Fruit fly (Drosophila melanogaster) whole organism, embryonic: ENCODE measurements around the gene sit.
A peak's percentile ranks its signal among the peaks of the same experiment; 100 is the strongest.

Experiments used
- CG10209 ChIP-seq: fragments of 200-800 bp; sonication (Bioruptor generic); optimal IDR thresholded peaks from 3 replicates; lab custom pipeline; 2017; ENCODE audit warnings: missing biosample characterization, mild to moderate bottlenecking, missing genetic modification characterization, missing genetic modification reagents
- CG1024 ChIP-seq: fragments of 200-800 bp; sonication (Bioruptor generic); IDR thresholded peaks from 2 replicates; pipeline ENCODE4 v1.3.6; 2022; ENCODE audit warnings: missing biosample characterization, missing genetic modification characterization
- CG10321 ChIP-seq: fragments of 200-800 bp; sonication (Bioruptor generic); IDR thresholded peaks from 2 replicates; pipeline ENCODE4 v1.3.6; 2022; ENCODE audit warnings: missing biosample characterization, missing genetic modification characterization
- CG11247 ChIP-seq: fragments of 200-800 bp; sonication (Bioruptor generic); IDR thresholded peaks from 2 replicates; pipeline ENCODE4 v1.3.6; 2022; ENCODE audit warnings: missing biosample characterization, missing genetic modification characterization
- CG11456 ChIP-seq: fragments of 200-800 bp; sonication (Bioruptor generic); IDR thresholded peaks from 3 replicates; pipeline ENCODE4 v1.3.6; 2022; ENCODE audit warnings: missing biosample characterization, missing genetic modification characterization
- CG11695 ChIP-seq: fragments of 200-800 bp; sonication (Bioruptor generic); IDR thresholded peaks from 3 replicates; pipeline ENCODE4 v1.3.6; 2022; ENCODE audit warnings: missing biosample characterization, missing genetic modification characterization
- CG11696 ChIP-seq: fragments of 200-800 bp; sonication (Bioruptor generic); IDR thresholded peaks from 2 replicates; pipeline ENCODE4 v1.3.6; 2022; ENCODE audit warnings: missing biosample characterization, missing genetic modification characterization
- CG12744 ChIP-seq: fragments of 200-800 bp; sonication (Bioruptor generic); optimal IDR thresholded peaks from 2 replicates; lab custom pipeline; 2016; ENCODE audit warnings: missing biosample characterization, missing genetic modification characterization
- CG13624 ChIP-seq: fragments of 200-800 bp; sonication (Bioruptor generic); optimal IDR thresholded peaks from 2 replicates; lab custom pipeline; 2016; ENCODE audit warnings: missing biosample characterization, missing genetic modification characterization
- CG14667 ChIP-seq: fragments of 200-800 bp; sonication (Bioruptor generic); IDR thresholded peaks from 2 replicates; pipeline ENCODE4 v1.3.6; 2022; ENCODE audit warnings: missing biosample characterization, missing genetic modification characterization
- CG17802 ChIP-seq: fragments of 200-800 bp; sonication (Bioruptor generic); optimal IDR thresholded peaks from 2 replicates; lab custom pipeline; 2018; ENCODE audit warnings: missing biosample characterization, mild to moderate bottlenecking, missing genetic modification characterization, moderate library complexity
- CG2712 ChIP-seq: fragments of 200-800 bp; optimal IDR thresholded peaks from 3 replicates; lab custom pipeline; 2019; ENCODE audit warnings: missing biosample characterization, mild to moderate bottlenecking, missing genetic modification characterization, moderate library complexity
- CG31388 ChIP-seq: fragments of 200-800 bp; sonication (Bioruptor generic); optimal IDR thresholded peaks from 2 replicates; lab custom pipeline; 2016; ENCODE audit warnings: missing biosample characterization, missing genetic modification characterization
- CG33213 ChIP-seq: fragments of 200-800 bp; sonication (Bioruptor generic); optimal IDR thresholded peaks from 3 replicates; lab custom pipeline; 2016; ENCODE audit warnings: missing biosample characterization, missing genetic modification characterization
- CG42726 ChIP-seq: fragments of 200-800 bp; sonication (Bioruptor generic); IDR thresholded peaks from 2 replicates; pipeline ENCODE4 v1.3.6; 2022; ENCODE audit warnings: missing biosample characterization, missing genetic modification characterization; ENCODE audit not compliant: partially characterized antibody
- CG43689 ChIP-seq: fragments of 200-800 bp; sonication (Bioruptor generic); IDR thresholded peaks from 2 replicates; pipeline ENCODE4 v1.3.6; 2022; ENCODE audit warnings: missing biosample characterization, missing genetic modification characterization
- CG6272 ChIP-seq: fragments of 200-800 bp; sonication (Bioruptor generic); IDR thresholded peaks from 2 replicates; pipeline ENCODE4 v1.3.6; 2022; ENCODE audit warnings: missing biosample characterization, missing genetic modification characterization
- CG6854 ChIP-seq: fragments of 200-800 bp; sonication (Bioruptor generic); optimal IDR thresholded peaks from 3 replicates; lab custom pipeline; 2017; ENCODE audit warnings: missing biosample characterization, mild to moderate bottlenecking, missing genetic modification characterization
- CG7556 ChIP-seq: fragments of 200-800 bp; sonication (Bioruptor generic); optimal IDR thresholded peaks from 2 replicates; lab custom pipeline; 2017; ENCODE audit warnings: missing biosample characterization, mild to moderate bottlenecking, missing genetic modification characterization
- CG7745 ChIP-seq: fragments of 200-800 bp; sonication (Bioruptor generic); optimal IDR thresholded peaks from 2 replicates; lab custom pipeline; 2018; ENCODE audit warnings: missing biosample characterization, mild to moderate bottlenecking, missing genetic modification characterization, moderate library complexity
- CG9215 ChIP-seq: fragments of 200-800 bp; sonication (Bioruptor generic); IDR thresholded peaks from 2 replicates; pipeline ENCODE4 v1.3.6; 2022; ENCODE audit warnings: missing biosample characterization, missing genetic modification characterization
- CG9876 ChIP-seq: fragments of 200-800 bp; sonication (Bioruptor generic); optimal IDR thresholded peaks from 2 replicates; lab custom pipeline; 2016; ENCODE audit warnings: missing biosample characterization, missing genetic modification characterization
- CoRest ChIP-seq: fragments of 200-800 bp; sonication (Bioruptor generic); optimal IDR thresholded peaks from 3 replicates; lab custom pipeline; 2018; ENCODE audit warnings: missing biosample characterization, mild to moderate bottlenecking, missing genetic modification characterization, moderate library complexity
- D19A ChIP-seq: fragments of 200-800 bp; optimal IDR thresholded peaks from 3 replicates; lab custom pipeline; 2019; ENCODE audit warnings: missing biosample characterization, mild to moderate bottlenecking, missing genetic modification characterization, moderate library complexity
- Dek ChIP-seq: fragments of 200-800 bp; sonication (Bioruptor generic); optimal IDR thresholded peaks from 3 replicates; lab custom pipeline; 2019; ENCODE audit warnings: missing biosample characterization, mild to moderate bottlenecking, missing genetic modification characterization, moderate library complexity
- Eip74EF ChIP-seq, 2 experiments: fragments of 200-800 bp in 1 of 2; fragments of >200 bp in 1 of 2; sonication (Bioruptor generic) in 1 of 2; optimal IDR thresholded peaks; 2 replicates each; lab custom pipeline; 2017 to 2019; ENCODE audit warnings: missing biosample characterization in 2 of 2, missing genetic modification characterization in 2 of 2, mild to moderate bottlenecking in 1 of 2, moderate library complexity in 1 of 2
- Fer1 ChIP-seq: fragments of 200-800 bp; sonication (Bioruptor generic); optimal IDR thresholded peaks from 2 replicates; lab custom pipeline; 2017; ENCODE audit warnings: missing biosample characterization, mild to moderate bottlenecking, missing genetic modification characterization
- Kr ChIP-seq: fragments of 200-800 bp; sonication (Bioruptor generic); optimal IDR thresholded peaks from 2 replicates; lab custom pipeline; 2017; ENCODE audit warnings: missing biosample characterization, mild to moderate bottlenecking, missing genetic modification characterization
- MTF-1 ChIP-seq: fragments of 200-800 bp; sonication (Bioruptor generic); optimal IDR thresholded peaks from 2 replicates; lab custom pipeline; 2018; ENCODE audit warnings: missing biosample characterization, mild to moderate bottlenecking, missing genetic modification characterization, borderline replicate concordance
- NC2β ChIP-seq: fragments of 200-800 bp; sonication (Bioruptor generic); optimal IDR thresholded peaks from 2 replicates; lab custom pipeline; 2016; ENCODE audit warnings: missing biosample characterization, missing genetic modification characterization
- Six4 ChIP-seq: fragments of 200-800 bp; sonication (Bioruptor generic); optimal IDR thresholded peaks from 2 replicates; lab custom pipeline; 2016; ENCODE audit warnings: missing biosample characterization, missing genetic modification characterization
- Spps ChIP-seq: fragments of 200-800 bp; sonication (Bioruptor generic); optimal IDR thresholded peaks from 2 replicates; lab custom pipeline; 2018; ENCODE audit warnings: missing biosample characterization, mild to moderate bottlenecking, missing genetic modification characterization
- Sry-δ ChIP-seq: fragments of 200-800 bp; sonication (Bioruptor generic); optimal IDR thresholded peaks from 2 replicates; lab custom pipeline; 2016; ENCODE audit warnings: missing biosample characterization, missing genetic modification characterization
- Vsx1 ChIP-seq: fragments of 200-800 bp; sonication (Bioruptor generic); optimal IDR thresholded peaks from 2 replicates; lab custom pipeline; 2017; ENCODE audit warnings: missing biosample characterization, mild to moderate bottlenecking, missing genetic modification characterization, missing genetic modification reagents
- al ChIP-seq: fragments of 200-800 bp; sonication (Bioruptor generic); IDR thresholded peaks from 2 replicates; pipeline ENCODE4 v1.3.6; 2022; ENCODE audit warnings: missing biosample characterization, missing genetic modification characterization
- ase ChIP-seq: fragments of 200-800 bp; sonication (Bioruptor generic); IDR thresholded peaks from 3 replicates; pipeline ENCODE4 v1.3.6; 2022; ENCODE audit warnings: missing biosample characterization, missing genetic modification characterization
- bcd ChIP-seq: fragments of 200-800 bp; sonication (Bioruptor generic); optimal IDR thresholded peaks from 2 replicates; lab custom pipeline; 2017; ENCODE audit warnings: missing biosample characterization, mild to moderate bottlenecking, missing genetic modification characterization
- dimm ChIP-seq: fragments of 200-800 bp; sonication (Bioruptor generic); IDR thresholded peaks from 2 replicates; pipeline ENCODE4 v1.3.6; 2022; ENCODE audit warnings: missing biosample characterization, missing genetic modification characterization
- ham ChIP-seq: fragments of 200-800 bp; sonication (Bioruptor generic); IDR thresholded peaks from 2 replicates; pipeline ENCODE4 v1.3.6; 2022; ENCODE audit warnings: missing biosample characterization, missing genetic modification characterization
- jumu ChIP-seq: fragments of 200-800 bp; sonication (Bioruptor generic); optimal IDR thresholded peaks from 3 replicates; lab custom pipeline; 2016; ENCODE audit warnings: missing biosample characterization, missing genetic modification characterization
- mld ChIP-seq: fragments of 200-800 bp; sonication (Bioruptor generic); IDR thresholded peaks from 3 replicates; pipeline ENCODE4 v1.3.6; 2022; ENCODE audit warnings: missing biosample characterization, missing genetic modification characterization; ENCODE audit not compliant: partially characterized antibody
- ranshi ChIP-seq: fragments of 200-800 bp; sonication (Bioruptor generic); IDR thresholded peaks from 2 replicates; pipeline ENCODE4 v1.3.6; 2022; ENCODE audit warnings: missing biosample characterization, missing genetic modification characterization
- seq ChIP-seq: fragments of 200-800 bp; sonication (Bioruptor generic); IDR thresholded peaks from 2 replicates; pipeline ENCODE4 v1.3.6; 2022; ENCODE audit warnings: missing biosample characterization, missing genetic modification characterization
- sima ChIP-seq: fragments of 200-800 bp; sonication (Bioruptor generic); optimal IDR thresholded peaks from 2 replicates; lab custom pipeline; 2016; ENCODE audit warnings: missing biosample characterization, missing genetic modification characterization
- sob ChIP-seq: fragments of 200-800 bp; sonication (Bioruptor generic); IDR thresholded peaks from 2 replicates; pipeline ENCODE4 v1.3.6; 2022; ENCODE audit warnings: missing biosample characterization, missing genetic modification characterization
- sqz ChIP-seq: fragments of 200-800 bp; sonication (Bioruptor generic); optimal IDR thresholded peaks from 3 replicates; lab custom pipeline; 2018; ENCODE audit warnings: missing biosample characterization, mild to moderate bottlenecking, missing genetic modification characterization
- tap ChIP-seq: fragments of 200-800 bp; optimal IDR thresholded peaks from 3 replicates; lab custom pipeline; 2019; ENCODE audit warnings: missing biosample characterization, mild to moderate bottlenecking, missing genetic modification characterization, moderate library complexity
- tgo ChIP-seq: fragments of 200-800 bp; sonication (Bioruptor generic); IDR thresholded peaks from 3 replicates; pipeline ENCODE4 v1.3.6; 2022; ENCODE audit warnings: missing biosample characterization, missing genetic modification characterization
- tup ChIP-seq: fragments of 200-800 bp; sonication (Bioruptor generic); optimal IDR thresholded peaks from 2 replicates; lab custom pipeline; 2016; ENCODE audit warnings: missing biosample characterization, mild to moderate bottlenecking, missing genetic modification characterization, moderate library complexity
- vfl ChIP-seq: fragments of 200-800 bp; sonication (Bioruptor generic); optimal IDR thresholded peaks from 2 replicates; lab custom pipeline; 2016; ENCODE audit warnings: missing biosample characterization, missing genetic modification characterization
- wdn ChIP-seq: fragments of 200-800 bp; sonication (Bioruptor generic); IDR thresholded peaks from 2 replicates; pipeline ENCODE4 v1.3.6; 2022; ENCODE audit warnings: missing biosample characterization, missing genetic modification characterization
- yki ChIP-seq: fragments of >200 bp; optimal IDR thresholded peaks from 3 replicates; lab custom pipeline; 2018

The sit gene

dm6 chr3R:22530305-22530704, 32.1 kb downstream of the sit start, which contains the start of gene CG33099 (continued):
- TF ChIP-seq CG42726 = peak; percentile 47; the same call in 1 of the 2 replicates
- no peak for TF ChIP-seq ase
- TF ChIP-seq Kr = no peak
- no peak for TF ChIP-seq CG9215
- TF ChIP-seq tgo (GFP tag; lab: Robert Waterston, UW) = no peak
- peak; percentile 38 for TF ChIP-seq Dek (tag; lab: Kevin White, UChicago)
- no peak for TF ChIP-seq CG17802 (tag; lab: Kevin White, UChicago)
- no peak for TF ChIP-seq yki (lab: Kevin White, UChicago)
- no peak for TF ChIP-seq CG6272
- peak; percentile 2 for TF ChIP-seq CG7556 (GFP tag; lab: Kevin White, UChicago)
- TF ChIP-seq CG6854 (GFP tag; lab: Kevin White, UChicago) = no peak
- no peak for TF ChIP-seq D19A (tag; lab: Kevin White, UChicago)
- TF ChIP-seq CG2712 (tag; lab: Kevin White, UChicago) = peak; percentile 25
- TF ChIP-seq Eip74EF (GFP tag; optimal IDR thresholded peaks at IDR 0.05; lab: Kevin White, UChicago) = no peak
- no peak for TF ChIP-seq tup (GFP tag; lab: Kevin White, UChicago)
- no peak for TF ChIP-seq CG13624 (GFP tag; lab: Kevin White, UChicago)
- no peak for TF ChIP-seq CG43689 (GFP tag; lab: Robert Waterston, UW)
- no peak for TF ChIP-seq jumu (GFP tag; lab: Kevin White, UChicago)
- TF ChIP-seq wdn (GFP tag; lab: Robert Waterston, UW) = no peak
- peak; percentile 35 for TF ChIP-seq sqz (GFP tag; lab: Kevin White, UChicago)
- no peak for TF ChIP-seq CG7745 (tag; lab: Kevin White, UChicago)
- TF ChIP-seq seq (GFP tag; lab: Robert Waterston, UW) = no peak
- peak; percentile 8 for TF ChIP-seq Sry-δ (GFP tag; lab: Kevin White, UChicago)
- peak; percentile 27; the same call in 1 of the 2 replicates for TF ChIP-seq CG1024
- TF ChIP-seq NC2β (GFP tag; lab: Kevin White, UChicago) = peak; percentile 31
- no peak for TF ChIP-seq ham (GFP tag; lab: Robert Waterston, UW)
- no peak for TF ChIP-seq CoRest (tag; lab: Kevin White, UChicago)
- TF ChIP-seq sima (GFP tag; lab: Kevin White, UChicago) = no peak
- no peak for TF ChIP-seq vfl
- no peak for TF ChIP-seq CG11696
- TF ChIP-seq bcd (GFP tag; lab: Kevin White, UChicago) = peak; percentile 11
- TF ChIP-seq MTF-1 (GFP tag; lab: Kevin White, UChicago) = peak; percentile 60
- no peak for TF ChIP-seq CG11247
- 0 out of 3 replicates have a peak, but pooled peaks have one; percentile 52 for TF ChIP-seq CG11456
- no peak for TF ChIP-seq dimm (GFP tag; lab: Robert Waterston, UW)
- no peak for TF ChIP-seq Six4 (GFP tag; lab: Kevin White, UChicago)
- TF ChIP-seq al (GFP tag; lab: Robert Waterston, UW) = no peak
- peak; percentile 26 for TF ChIP-seq CG12744
- peak; percentile 60 for TF ChIP-seq CG10209
- TF ChIP-seq ranshi (GFP tag; lab: Robert Waterston, UW) = peak; percentile 12; the same call in 1 of the 2 replicates
- no peak for TF ChIP-seq CG31388 (GFP tag; lab: Kevin White, UChicago)
- no peak for TF ChIP-seq CG11695 (GFP tag; lab: Robert Waterston, UW)
- TF ChIP-seq CG14667 (GFP tag; lab: Robert Waterston, UW) = no peak
- peak; percentile 34 for TF ChIP-seq Vsx1
- no peak for TF ChIP-seq mld (GFP tag; lab: Robert Waterston, UW)
- no peak for TF ChIP-seq CG9876 (GFP tag; lab: Kevin White, UChicago)
- TF ChIP-seq sob = peak; percentile 29; the same call in 1 of the 2 replicates
- no peak for TF ChIP-seq CG10321 (GFP tag; lab: Robert Waterston, UW)
- peak; percentile 71 for TF ChIP-seq Fer1 (GFP tag; lab: Kevin White, UChicago)
- TF ChIP-seq Spps (tag; lab: Kevin White, UChicago) = no peak
- peak; percentile 28 for TF ChIP-seq CG33213 (GFP tag; lab: Kevin White, UChicago)
- peak; percentile 4 for TF ChIP-seq tap (tag; lab: Kevin White, UChicago)
